Worm (Caenorhabditis elegans) whole organism, L4/young adult: ENCODE measurements around the gene F09E10.6.
A peak's percentile ranks its signal among the peaks of the same experiment; 100 is the strongest.

Experiments
- W03F9.2 ChIP-seq: fragments of 150-350 bp; optimal IDR thresholded peaks from 2 replicates; lab custom pipeline; 2014; ENCODE audit warnings: missing biosample characterization, missing genetic modification characterization
- dao-5 ChIP-seq: sonication (generic microtip); optimal IDR thresholded peaks from 2 replicates; lab custom pipeline; 2016; ENCODE audit warnings: missing genotype, missing genetic modification characterization, moderate library complexity, missing compliant biosample characterization
- him-1 ChIP-seq: sonication (generic microtip); optimal IDR thresholded peaks from 2 replicates; lab custom pipeline; 2016; ENCODE audit warnings: missing genotype, missing genetic modification reagents, missing genetic modification characterization, missing compliant biosample characterization

F09E10.6 gene

ce11 chrX:1471232-1471631 is 26.2 kb downstream of the F09E10.6 start:
- TF ChIP-seq W03F9.2, result no peak
- no peak for TF ChIP-seq dao-5 (tag; lab: Kevin White, UChicago)
- no peak for TF ChIP-seq him-1 (tag; lab: Kevin White, UChicago)

- no peak for TF ChIP-seq W03F9.2
- no peak for TF ChIP-seq him-1 (tag; lab: Kevin White, UChicago)
- TF ChIP-seq dao-5 (tag; lab: Kevin White, UChicago), result no peak
Measured at ce11 chrX:1468057-1468456, 29.4 kb downstream of the F09E10.6 start.

- TF ChIP-seq him-1 (tag; lab: Kevin White, UChicago) (no peak), W03F9.2 (no peak), dao-5 (tag; lab: Kevin White, UChicago) (no peak)
Measured at ce11 chrX:1464699-1465098, 32.8 kb downstream of the F09E10.6 start, which contains the start of gene D1005.6. Gene D1005.6 (minus strand): TSS chrX:1464799.

ce11 chrX:1459756-1460155 is 37.7 kb downstream of the F09E10.6 start:
- TF ChIP-seq W03F9.2 (no peak), dao-5 (tag; lab: Kevin White, UChicago) (no peak), him-1 (tag; lab: Kevin White, UChicago) (no peak)

- TF ChIP-seq him-1 (tag; lab: Kevin White, UChicago), result no peak
- no peak for TF ChIP-seq dao-5 (tag; lab: Kevin White, UChicago)
- no peak for TF ChIP-seq W03F9.2
Measured at ce11 chrX:1458793-1459192, 38.7 kb downstream of the F09E10.6 start, which contains the start of gene D1005.2. Gene D1005.2 (plus strand): TSS chrX:1459022.

- TF ChIP-seq W03F9.2 (peak; percentile 27), dao-5 (tag; lab: Kevin White, UChicago) (no peak), him-1 (tag; lab: Kevin White, UChicago) (no peak)
Measured at ce11 chrX:1456350-1457080, 41.0 kb downstream of the F09E10.6 start.

- TF ChIP-seq dao-5 (tag; lab: Kevin White, UChicago) (peak; percentile 11), him-1 (tag; lab: Kevin White, UChicago) (peak; percentile 56), W03F9.2 (peak; percentile 30)
Measured at ce11 chrX:1454385-1454784, 43.1 kb downstream of the F09E10.6 start.

- TF ChIP-seq W03F9.2 (peak; percentile 39), him-1 (tag; lab: Kevin White, UChicago) (no peak)
Measured at ce11 chrX:1453770-1454169, 43.7 kb downstream of the F09E10.6 start, which contains the start of gene cebp-1. Gene cebp-1 (minus strand): TSS chrX:1453868.

ce11 chrX:1451816-1452602 is 45.5 kb downstream of the F09E10.6 start:
- no peak for TF ChIP-seq W03F9.2
- TF ChIP-seq dao-5 (tag; lab: Kevin White, UChicago), result no peak
- no peak for TF ChIP-seq him-1 (tag; lab: Kevin White, UChicago)

ce11 chrX:1451240-1451639 is 46.2 kb downstream of the F09E10.6 start:
- TF ChIP-seq him-1 (tag; lab: Kevin White, UChicago), result no peak
- no peak for TF ChIP-seq W03F9.2
- TF ChIP-seq dao-5 (tag; lab: Kevin White, UChicago), result no peak

ce11 chrX:1450352-1450818 is 47.1 kb downstream of the F09E10.6 start, which contains the start of gene W05H7.1:
Gene W05H7.1 (plus strand): TSS chrX:1450768.
- no peak for TF ChIP-seq him-1 (tag; lab: Kevin White, UChicago)
- no peak for TF ChIP-seq dao-5 (tag; lab: Kevin White, UChicago)
- TF ChIP-seq W03F9.2, result no peak

- TF ChIP-seq dao-5 (tag; lab: Kevin White, UChicago), result peak; percentile 62
- peak; percentile 80 for TF ChIP-seq him-1 (tag; lab: Kevin White, UChicago)
- peak; percentile 72 for TF ChIP-seq W03F9.2
Measured at ce11 chrX:1446593-1447141, 50.8 kb downstream of the F09E10.6 start, which contains the start of gene zfp-3. Gene zfp-3 (minus strand): TSS chrX:1446643.

ce11 chrX:1445696-1446095 is 51.8 kb downstream of the F09E10.6 start:
- TF ChIP-seq W03F9.2 (no peak), him-1 (tag; lab: Kevin White, UChicago) (no peak), dao-5 (tag; lab: Kevin White, UChicago) (no peak)
